Fruit fly (Drosophila melanogaster): ENCODE measurements around the gene Gapvd1.

DNA sequence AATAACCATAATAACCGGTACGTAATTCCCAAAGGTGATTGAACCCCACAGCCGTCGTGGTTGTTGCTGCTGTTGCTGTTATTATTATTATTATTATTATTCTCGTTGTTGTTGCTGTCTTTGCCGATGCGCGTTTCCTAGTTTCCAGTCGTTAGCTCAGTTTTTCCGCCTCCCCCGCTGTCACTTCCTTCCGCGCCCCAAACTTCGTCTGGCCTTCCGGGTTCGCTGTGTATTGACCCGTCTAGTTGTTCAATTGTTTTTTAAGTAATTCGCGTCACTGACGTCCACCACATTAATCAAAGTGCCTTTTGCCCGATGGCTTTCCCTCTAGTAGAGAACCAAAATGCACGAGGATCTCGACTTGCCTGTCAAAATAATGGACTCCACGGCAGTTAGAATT, 46.4 kb downstream of the Gapvd1 start:
- TF ChIP-seq Nf-YB (GFP tag; optimal IDR thresholded peaks at IDR 0.05) = no peak
- no peak for TF ChIP-seq CG16779 (GFP tag; IDR thresholded peaks at IDR 0.05)
- TF ChIP-seq CG1024 (GFP tag; IDR thresholded peaks at IDR 0.05) = no peak
- TF ChIP-seq CoRest (tag; optimal IDR thresholded peaks at IDR 0.05) = no peak
- no peak for TF ChIP-seq Lpt (GFP tag; optimal IDR thresholded peaks at IDR 0.05)
- TF ChIP-seq E2f1 (GFP tag; IDR thresholded peaks at IDR 0.05) = no peak
- no peak for TF ChIP-seq peb (GFP tag; IDR thresholded peaks at IDR 0.05)
- TF ChIP-seq ac (GFP tag; optimal IDR thresholded peaks at IDR 0.05) = no peak
- TF ChIP-seq usp (GFP tag; optimal IDR thresholded peaks at IDR 0.05) = no peak
- TF ChIP-seq scrt (GFP tag; optimal IDR thresholded peaks at IDR 0.05) = no peak
- TF ChIP-seq Elba2 (GFP tag; optimal IDR thresholded peaks at IDR 0.05) = no peak
- TF ChIP-seq Sox100B (GFP tag; optimal IDR thresholded peaks at IDR 0.05) = no peak
- TF ChIP-seq CG3065 (GFP tag; optimal IDR thresholded peaks at IDR 0.05) = no peak
- no peak for TF ChIP-seq CG18599 (GFP tag; optimal IDR thresholded peaks at IDR 0.05)

Data from whole organism, embryonic.